Fruit fly (Drosophila melanogaster) whole organism, prepupa: ENCODE results near the gene Pif1B.

Experiments used
- CG10631 ChIP-seq: fragments of 200-800 bp; sonication (Bioruptor generic); optimal IDR thresholded peaks from 2 replicates; lab custom pipeline; 2016; ENCODE audit warnings: missing biosample characterization, missing genetic modification characterization
- CG10669 ChIP-seq: fragments of 200-800 bp; sonication (Bioruptor generic); optimal IDR thresholded peaks from 3 replicates; lab custom pipeline; 2018; ENCODE audit warnings: missing biosample characterization, mild to moderate bottlenecking, missing genetic modification characterization, moderate library complexity
- CG11294 ChIP-seq: fragments of 200-800 bp; sonication (Bioruptor generic); IDR thresholded peaks from 2 replicates; pipeline ENCODE4 v1.3.6; 2022; ENCODE audit warnings: missing biosample characterization, missing genetic modification characterization
- CG11762 ChIP-seq: fragments of 200-800 bp; sonication (Bioruptor generic); optimal IDR thresholded peaks from 3 replicates; lab custom pipeline; 2016; ENCODE audit warnings: missing biosample characterization, missing genetic modification characterization; ENCODE audit not compliant: insufficient read depth
- CG11902 ChIP-seq: fragments of 200-800 bp; sonication (Bioruptor generic); optimal IDR thresholded peaks from 3 replicates; lab custom pipeline; 2016; ENCODE audit warnings: missing biosample characterization, missing genetic modification characterization
- CG15336 ChIP-seq: fragments of 200-800 bp; sonication (Bioruptor generic); IDR thresholded peaks from 2 replicates; pipeline ENCODE4 v1.3.6; 2022; ENCODE audit warnings: missing biosample characterization, missing genetic modification characterization
- CG1621 ChIP-seq: fragments of 200-800 bp; sonication (Bioruptor generic); optimal IDR thresholded peaks from 3 replicates; lab custom pipeline; 2018; ENCODE audit warnings: missing biosample characterization, mild to moderate bottlenecking, missing genetic modification characterization
- CG16779 ChIP-seq: fragments of 200-800 bp; sonication (Bioruptor generic); optimal IDR thresholded peaks from 3 replicates; lab custom pipeline; 2017; ENCODE audit warnings: missing biosample characterization, mild to moderate bottlenecking, missing genetic modification characterization
- CG3032 ChIP-seq: fragments of 200-800 bp; optimal IDR thresholded peaks from 2 replicates; lab custom pipeline; 2019; ENCODE audit warnings: missing biosample characterization, mild to moderate bottlenecking, missing genetic modification characterization, moderate library complexity
- CG32006 ChIP-seq: fragments of 200-800 bp; sonication (Bioruptor generic); optimal IDR thresholded peaks from 3 replicates; lab custom pipeline; 2017; ENCODE audit warnings: missing biosample characterization, mild to moderate bottlenecking, missing genetic modification characterization
- CG34406 ChIP-seq: fragments of 200-800 bp; sonication (Bioruptor generic); optimal IDR thresholded peaks from 3 replicates; lab custom pipeline; 2016; ENCODE audit warnings: missing biosample characterization, missing genetic modification characterization
- CG6276 ChIP-seq: fragments of 200-800 bp; sonication (Bioruptor generic); optimal IDR thresholded peaks from 2 replicates; lab custom pipeline; 2017; ENCODE audit warnings: missing biosample characterization, mild to moderate bottlenecking, missing genetic modification characterization
- CG6808 ChIP-seq: fragments of 200-800 bp; sonication (Bioruptor generic); optimal IDR thresholded peaks from 3 replicates; lab custom pipeline; 2017; ENCODE audit warnings: missing biosample characterization, missing genetic modification characterization, mild to moderate bottlenecking, moderate library complexity, missing genetic modification reagents
- CG6854 ChIP-seq: fragments of 200-800 bp; sonication (Bioruptor generic); optimal IDR thresholded peaks from 2 replicates; lab custom pipeline; 2017; ENCODE audit warnings: missing biosample characterization, mild to moderate bottlenecking, missing genetic modification characterization
- CG7368 ChIP-seq: fragments of 200-800 bp; sonication (Bioruptor generic); optimal IDR thresholded peaks from 3 replicates; lab custom pipeline; 2016; ENCODE audit warnings: missing biosample characterization, missing genetic modification characterization
- CG8119 ChIP-seq: fragments of 200-800 bp; sonication (Bioruptor generic); IDR thresholded peaks from 3 replicates; pipeline ENCODE4 v1.3.6; 2022; ENCODE audit warnings: missing biosample characterization, missing genetic modification characterization
- CG8632 ChIP-seq: fragments of 200-800 bp; sonication (Bioruptor generic); optimal IDR thresholded peaks from 3 replicates; lab custom pipeline; 2016; ENCODE audit warnings: missing biosample characterization, missing genetic modification characterization
- CG9139 ChIP-seq: fragments of 200-800 bp; sonication (Bioruptor generic); optimal IDR thresholded peaks from 3 replicates; lab custom pipeline; 2017; ENCODE audit warnings: missing biosample characterization, mild to moderate bottlenecking, missing genetic modification characterization
- Eip75B ChIP-seq: fragments of 200-800 bp; sonication (Bioruptor generic); optimal IDR thresholded peaks from 3 replicates; lab custom pipeline; 2016; ENCODE audit warnings: missing biosample characterization, missing genetic modification characterization
- Eip78C ChIP-seq: fragments of 200-800 bp; sonication (Bioruptor generic); peaks from one replicate; lab custom pipeline; 2016; ENCODE audit warnings: missing biosample characterization, missing genetic modification characterization
- Ets96B ChIP-seq: fragments of 200-800 bp; optimal IDR thresholded peaks from 2 replicates; lab custom pipeline; 2019; ENCODE audit warnings: missing biosample characterization, mild to moderate bottlenecking, missing genetic modification characterization, moderate library complexity
- Gug ChIP-seq: fragments of 200-800 bp; sonication (Bioruptor generic); IDR thresholded peaks from 2 replicates; pipeline ENCODE4 v1.3.6; 2022; ENCODE audit warnings: missing biosample characterization, missing genetic modification characterization
- Hr38 ChIP-seq: sonication (Bioruptor generic); optimal IDR thresholded peaks from 2 replicates; lab custom pipeline; 2016; ENCODE audit warnings: missing biosample characterization, missing genetic modification characterization
- Lpt ChIP-seq: fragments of 200-800 bp; sonication (Bioruptor generic); optimal IDR thresholded peaks from 3 replicates; lab custom pipeline; 2016; ENCODE audit warnings: missing biosample characterization, missing genetic modification characterization
- Met ChIP-seq: fragments of 200-800 bp; sonication (Bioruptor generic); optimal IDR thresholded peaks from 3 replicates; lab custom pipeline; 2016; ENCODE audit warnings: missing biosample characterization, missing genetic modification characterization
- OdsH ChIP-seq: fragments of 200-800 bp; sonication (Bioruptor generic); optimal IDR thresholded peaks from 3 replicates; lab custom pipeline; 2016; ENCODE audit warnings: missing biosample characterization, missing genetic modification characterization
- Smox ChIP-seq: fragments of 200-800 bp; sonication (Bioruptor generic); optimal IDR thresholded peaks from 3 replicates; lab custom pipeline; 2016; ENCODE audit warnings: missing biosample characterization, missing genetic modification characterization
- Sox102F ChIP-seq: fragments of 200-800 bp; sonication (Bioruptor generic); optimal IDR thresholded peaks from 2 replicates; lab custom pipeline; 2016; ENCODE audit warnings: missing biosample characterization, mild to moderate bottlenecking, missing genetic modification characterization
- Sox14 ChIP-seq: fragments of 200-800 bp; sonication (Bioruptor generic); optimal IDR thresholded peaks from 3 replicates; lab custom pipeline; 2016; ENCODE audit warnings: missing biosample characterization, missing genetic modification characterization
- Sox15 ChIP-seq: fragments of 200-800 bp; sonication (Bioruptor generic); optimal IDR thresholded peaks from 3 replicates; lab custom pipeline; 2016; ENCODE audit warnings: missing biosample characterization, missing genetic modification characterization
- achi ChIP-seq: fragments of 200-800 bp; sonication (Bioruptor generic); optimal IDR thresholded peaks from 3 replicates; lab custom pipeline; 2016; ENCODE audit warnings: missing biosample characterization, missing genetic modification characterization
- acj6 ChIP-seq: fragments of 200-800 bp; sonication (Bioruptor generic); optimal IDR thresholded peaks from 3 replicates; lab custom pipeline; 2016; ENCODE audit warnings: missing biosample characterization, missing genetic modification characterization
- cyc ChIP-seq: fragments of 200-800 bp; sonication (Bioruptor generic); optimal IDR thresholded peaks from 3 replicates; lab custom pipeline; 2016; ENCODE audit warnings: missing biosample characterization, missing genetic modification characterization
- dsx ChIP-seq: fragments of 200-800 bp; optimal IDR thresholded peaks from 3 replicates; lab custom pipeline; 2019; ENCODE audit warnings: missing biosample characterization, mild to moderate bottlenecking, missing genetic modification characterization, moderate library complexity; ENCODE audit not compliant: poor library complexity, severe bottlenecking
- eg ChIP-seq: fragments of 200-800 bp; sonication (Bioruptor generic); IDR thresholded peaks from 3 replicates; pipeline ENCODE4 v1.3.6; 2022; ENCODE audit warnings: missing biosample characterization, missing genetic modification characterization
- esn ChIP-seq: fragments of 200-800 bp; sonication (Bioruptor generic); optimal IDR thresholded peaks from 2 replicates; lab custom pipeline; 2016; ENCODE audit warnings: missing biosample characterization, mild to moderate bottlenecking, missing genetic modification characterization, moderate library complexity
- fd59A ChIP-seq: fragments of 200-800 bp; sonication (Bioruptor generic); optimal IDR thresholded peaks from 2 replicates; lab custom pipeline; 2017; ENCODE audit warnings: missing biosample characterization, mild to moderate bottlenecking, missing genetic modification characterization, missing genetic modification reagents
- fkh ChIP-seq: fragments of 200-800 bp; sonication (Bioruptor generic); optimal IDR thresholded peaks from 3 replicates; lab custom pipeline; 2017; ENCODE audit warnings: missing biosample characterization, mild to moderate bottlenecking, missing genetic modification characterization, moderate library complexity
- lz ChIP-seq: fragments of 200-800 bp; sonication (Bioruptor generic); optimal IDR thresholded peaks from 3 replicates; lab custom pipeline; 2016; ENCODE audit warnings: missing biosample characterization, missing genetic modification characterization
- net ChIP-seq: fragments of 200-800 bp; sonication (Bioruptor generic); optimal IDR thresholded peaks from 3 replicates; lab custom pipeline; 2016; ENCODE audit warnings: missing biosample characterization, missing genetic modification characterization
- pdm3 ChIP-seq: fragments of 200-800 bp; sonication (Bioruptor generic); optimal IDR thresholded peaks from 3 replicates; lab custom pipeline; 2016; ENCODE audit warnings: missing biosample characterization, missing genetic modification characterization
- salr ChIP-seq, 2 experiments: fragments of 200-800 bp; sonication (Bioruptor generic); optimal IDR thresholded peaks; 3 replicates each; lab custom pipeline; 2016 to 2018; ENCODE audit warnings: missing biosample characterization in 2 of 2, missing genetic modification characterization in 2 of 2, mild to moderate bottlenecking in 1 of 2
- spab ChIP-seq: fragments of 200-800 bp; sonication (Bioruptor generic); optimal IDR thresholded peaks from 2 replicates; lab custom pipeline; 2017; ENCODE audit warnings: missing biosample characterization, mild to moderate bottlenecking, missing genetic modification characterization, missing genetic modification reagents
- ss ChIP-seq, 2 experiments: fragments of 200-800 bp; sonication (Bioruptor generic); optimal IDR thresholded peaks; 2 replicates in 1 of 2; 3 replicates in 1 of 2; lab custom pipeline; 2017 to 2018; ENCODE audit warnings: mild to moderate bottlenecking in 2 of 2, missing biosample characterization in 2 of 2, missing genetic modification characterization in 2 of 2, moderate library complexity in 1 of 2
- svp ChIP-seq: fragments of 200-800 bp; sonication (Bioruptor generic); peaks from one replicate; lab custom pipeline; 2016; ENCODE audit warnings: missing biosample characterization, missing genetic modification characterization
- topi ChIP-seq: fragments of 200-800 bp; sonication (Bioruptor generic); optimal IDR thresholded peaks from 3 replicates; lab custom pipeline; 2016; ENCODE audit warnings: missing biosample characterization, missing genetic modification characterization
- vri ChIP-seq: fragments of 200-800 bp; sonication (Bioruptor generic); optimal IDR thresholded peaks from 3 replicates; lab custom pipeline; 2016; ENCODE audit warnings: missing biosample characterization, mild to moderate bottlenecking, missing genetic modification characterization

Gene Pif1B

dm6 chr3R:8739161-8739783 is 61.7 kb downstream of the Pif1B start:
- TF ChIP-seq CG6808 (peak; percentile 27), spab (GFP tag; lab: Kevin White, UChicago) (peak; percentile 6), CG10669 (GFP tag; lab: Kevin White, UChicago) (peak; percentile 6), Eip78C (GFP tag; lab: Kevin White, UChicago) (peak; percentile 16), esn (GFP tag; lab: Kevin White, UChicago) (peak; percentile 33), CG6854 (GFP tag; lab: Kevin White, UChicago) (no peak), acj6 (GFP tag; lab: Kevin White, UChicago) (no peak), achi (GFP tag; lab: Kevin White, UChicago) (peak; percentile 3), ss (GFP tag; optimal IDR thresholded peaks at IDR 0.05; lab: Kevin White, UChicago) (peak in 1 of 2 experiments; percentile 25), Eip75B (GFP tag; lab: Kevin White, UChicago) (peak; percentile 27), vri (GFP tag; lab: Kevin White, UChicago) (no peak), topi (no peak), Ets96B (tag; lab: Kevin White, UChicago) (peak; percentile 48), Met (GFP tag; lab: Kevin White, UChicago) (peak; percentile 24), svp (GFP tag; lab: Kevin White, UChicago) (peak; percentile 48)
- TF ChIP-seq, all 60 proteins: peak for 11

- TF ChIP-seq salr (GFP tag; optimal IDR thresholded peaks at IDR 0.05; lab: Kevin White, UChicago) (peak in 1 of 2 experiments; percentile 43), Sox14 (GFP tag; lab: Kevin White, UChicago) (peak; percentile 71), CG6276 (no peak), CG1621 (tag; lab: Kevin White, UChicago) (no peak), Gug (0 out of 2 replicates have a peak, but pooled peaks have one; percentile 30), CG32006 (GFP tag; lab: Kevin White, UChicago) (peak; percentile 93), cyc (GFP tag; lab: Kevin White, UChicago) (peak; percentile 72), fd59A (peak; percentile 38), esn (GFP tag; lab: Kevin White, UChicago) (peak; percentile 91), CG10631 (peak; percentile 93), CG3032 (tag; lab: Kevin White, UChicago) (peak; percentile 91), lz (GFP tag; lab: Kevin White, UChicago) (peak; percentile 81), Lpt (peak; percentile 73), dsx (peak; percentile 83), CG8119 (no peak; the same call in 1 of the 3 replicates), Hr38 (GFP tag; lab: Kevin White, UChicago) (no peak), CG8632 (peak; percentile 91), CG10669 (GFP tag; lab: Kevin White, UChicago) (peak; percentile 74), CG7368 (GFP tag; lab: Kevin White, UChicago) (peak; percentile 79), CG9139 (GFP tag; lab: Kevin White, UChicago) (no peak), CG6808 (no peak), Eip78C (GFP tag; lab: Kevin White, UChicago) (no peak), svp (GFP tag; lab: Kevin White, UChicago) (no peak), fkh (GFP tag; lab: Kevin White, UChicago) (peak; percentile 67), CG16779 (tag; lab: Kevin White, UChicago) (no peak), CG11294 (GFP tag; lab: Robert Waterston, UW) (peak; percentile 54; the same call in 1 of the 2 replicates), Sox15 (GFP tag; lab: Kevin White, UChicago) (peak; percentile 81), CG34406 (GFP tag; lab: Kevin White, UChicago) (peak; percentile 92), pdm3 (GFP tag; lab: Kevin White, UChicago) (no peak), CG15336 (GFP tag; lab: Robert Waterston, UW) (peak; percentile 69), net (GFP tag; lab: Kevin White, UChicago) (no peak), Sox102F (GFP tag; lab: Kevin White, UChicago) (no peak), Smox (GFP tag; lab: Kevin White, UChicago) (no peak), eg (GFP tag; lab: Robert Waterston, UW) (no peak; the same call in 2 of the 3 replicates), spab (GFP tag; lab: Kevin White, UChicago) (peak; percentile 73), OdsH (GFP tag; lab: Kevin White, UChicago) (peak; percentile 89), CG11762 (GFP tag; lab: Kevin White, UChicago) (peak; percentile 96), CG11902 (peak; percentile 82), achi (GFP tag; lab: Kevin White, UChicago) (peak; percentile 94)
Measured at dm6 chr3R:8731597-8732263, 69.2 kb downstream of the Pif1B start, which contains the start of the genes M1BP and CG8202. TSS of gene M1BP (minus strand) at chr3R:8731698. TSS of gene CG8202 (plus strand) at chr3R:8732091.
